Fruit fly (Drosophila melanogaster): ENCODE measurements around the gene MSAmiP.

Gene MSAmiP

DNA sequence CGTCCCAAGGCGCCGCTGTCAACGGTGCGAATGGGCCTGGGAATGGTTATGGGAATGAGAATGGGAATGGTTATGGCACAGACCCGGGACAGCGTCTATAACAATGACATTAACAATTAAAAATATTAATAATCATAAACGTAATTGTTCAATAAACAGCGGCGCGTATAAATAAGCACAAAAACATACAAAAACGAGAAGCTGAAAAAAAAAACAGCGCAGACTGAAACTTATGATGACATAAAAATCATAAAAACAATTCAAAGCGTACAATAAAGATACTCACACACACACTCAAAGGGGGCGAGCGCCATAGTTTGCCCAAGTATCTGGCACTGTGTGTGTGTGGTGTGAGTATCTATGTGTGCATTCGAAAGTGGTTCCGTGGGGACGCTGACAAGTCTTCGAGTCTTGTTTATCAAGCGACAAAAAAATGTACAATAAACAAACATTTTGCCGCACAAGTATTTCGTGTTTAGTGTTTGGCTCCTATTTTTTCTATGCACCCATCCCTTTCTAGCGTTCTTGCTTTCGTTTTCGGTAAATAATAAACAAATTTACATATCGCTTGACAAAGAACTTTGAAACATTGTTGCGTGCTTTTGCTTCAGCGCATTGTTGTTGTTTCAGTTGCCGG lies 82.9 kb downstream of the MSAmiP start:
- TF ChIP-seq toe (GFP tag; optimal IDR thresholded peaks at IDR 0.05) (no peak), CG12768 (GFP tag; optimal IDR thresholded peaks at IDR 0.05) (no peak), tj (GFP tag; optimal IDR thresholded peaks at IDR 0.05) (no peak), CG5204 (GFP tag; optimal IDR thresholded peaks at IDR 0.05) (no peak), Hr96 (GFP tag; optimal IDR thresholded peaks at IDR 0.05) (no peak), CG14711 (tag; optimal IDR thresholded peaks at IDR 0.05) (no peak), cic (GFP tag; optimal IDR thresholded peaks at IDR 0.05) (no peak), CG7045 (GFP tag; optimal IDR thresholded peaks at IDR 0.05) (no peak), pad (GFP tag; optimal IDR thresholded peaks at IDR 0.05) (no peak), bab1 (GFP tag; optimal IDR thresholded peaks at IDR 0.05) (no peak), CG1620 (GFP tag; optimal IDR thresholded peaks at IDR 0.05) (no peak), CG7101 (tag; optimal IDR thresholded peaks at IDR 0.05) (no peak), Mnt (GFP tag; optimal IDR thresholded peaks at IDR 0.05) (no peak)

DNA sequence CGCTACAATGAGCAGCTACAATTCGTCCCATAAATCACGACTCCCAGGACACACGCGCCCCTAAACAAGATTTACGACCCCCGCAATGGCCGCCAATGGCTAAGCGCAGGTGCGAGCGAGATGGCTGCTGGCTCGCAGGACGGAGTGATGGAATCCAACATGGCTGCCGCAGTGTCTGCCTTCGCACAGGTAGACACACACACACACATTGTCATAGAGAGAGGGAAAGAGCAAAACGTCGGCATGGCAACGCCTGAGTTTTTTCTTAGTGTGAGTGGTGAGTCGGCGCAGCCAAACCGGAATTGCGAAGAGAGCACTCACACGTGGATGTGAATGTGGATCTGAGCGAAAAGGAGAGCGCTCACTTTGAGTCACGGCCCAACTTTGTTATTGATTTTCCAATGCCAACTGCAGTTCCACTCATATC lies 84.3 kb downstream of the MSAmiP start:
- TF ChIP-seq tj (GFP tag; optimal IDR thresholded peaks at IDR 0.05) (no peak), toe (GFP tag; optimal IDR thresholded peaks at IDR 0.05) (no peak), CG5204 (GFP tag; optimal IDR thresholded peaks at IDR 0.05) (no peak), CG1620 (GFP tag; optimal IDR thresholded peaks at IDR 0.05) (no peak), Clk (GFP tag; optimal IDR thresholded peaks at IDR 0.05) (no peak), cnc (optimal IDR thresholded peaks at IDR 0.05) (no peak), Crg-1 (GFP tag; optimal IDR thresholded peaks at IDR 0.05) (no peak), CG12768 (GFP tag; optimal IDR thresholded peaks at IDR 0.05) (no peak), cic (GFP tag; optimal IDR thresholded peaks at IDR 0.05) (no peak), CG33017 (tag; optimal IDR thresholded peaks at IDR 0.05) (no peak), CG7101 (tag; optimal IDR thresholded peaks at IDR 0.05) (no peak), pad (GFP tag; optimal IDR thresholded peaks at IDR 0.05) (no peak), Hr96 (GFP tag; optimal IDR thresholded peaks at IDR 0.05) (no peak), kay (GFP tag; ENCODE audit: borderline replicate concordance) (no peak), CG14711 (tag; optimal IDR thresholded peaks at IDR 0.05) (no peak), bab1 (GFP tag; optimal IDR thresholded peaks at IDR 0.05) (no peak), ovo (GFP tag; optimal IDR thresholded peaks at IDR 0.05) (no peak), CG7045 (GFP tag; optimal IDR thresholded peaks at IDR 0.05) (no peak), Mnt (GFP tag; optimal IDR thresholded peaks at IDR 0.05) (no peak), CG11617 (GFP tag; optimal IDR thresholded peaks at IDR 0.05) (no peak)

DNA sequence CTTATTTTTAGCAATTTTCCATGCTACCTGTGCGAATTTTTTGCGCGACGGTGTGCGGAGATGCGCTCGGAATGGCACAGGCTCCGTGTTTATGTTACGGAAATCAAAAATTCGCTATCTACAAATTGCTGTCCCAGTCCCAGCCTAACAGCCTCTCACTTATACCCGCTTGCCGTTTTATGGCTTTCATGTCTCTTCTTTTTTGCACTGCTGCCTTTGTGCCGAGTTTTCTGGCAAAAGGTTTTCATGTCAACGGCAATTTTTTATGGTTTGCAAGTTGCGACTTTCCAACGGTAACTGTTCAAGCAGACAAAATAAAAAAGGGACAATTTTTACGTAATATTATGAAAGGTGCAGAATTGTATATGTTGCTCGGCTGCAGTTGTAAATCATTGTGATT lies 85.2 kb downstream of the MSAmiP start:
- no peak for TF ChIP-seq CG12768 (GFP tag; optimal IDR thresholded peaks at IDR 0.05)
- no peak for TF ChIP-seq CG14711 (tag; optimal IDR thresholded peaks at IDR 0.05)
- no peak for TF ChIP-seq kay (GFP tag; ENCODE audit: borderline replicate concordance)
- TF ChIP-seq Crg-1 (GFP tag; optimal IDR thresholded peaks at IDR 0.05): no peak
- no peak for TF ChIP-seq Mnt (GFP tag; optimal IDR thresholded peaks at IDR 0.05)
- no peak for TF ChIP-seq bab1 (GFP tag; optimal IDR thresholded peaks at IDR 0.05)
- TF ChIP-seq ovo (GFP tag; optimal IDR thresholded peaks at IDR 0.05): no peak
- TF ChIP-seq tj (GFP tag; optimal IDR thresholded peaks at IDR 0.05): no peak
- no peak for TF ChIP-seq CG7045 (GFP tag; optimal IDR thresholded peaks at IDR 0.05)
- TF ChIP-seq CG1620 (GFP tag; optimal IDR thresholded peaks at IDR 0.05): no peak
- TF ChIP-seq CG5204 (GFP tag; optimal IDR thresholded peaks at IDR 0.05): no peak
- TF ChIP-seq Clk (GFP tag; optimal IDR thresholded peaks at IDR 0.05): no peak
- no peak for TF ChIP-seq cnc (optimal IDR thresholded peaks at IDR 0.05)
- TF ChIP-seq cic (GFP tag; optimal IDR thresholded peaks at IDR 0.05): no peak
- TF ChIP-seq CG33017 (tag; optimal IDR thresholded peaks at IDR 0.05): no peak
- no peak for TF ChIP-seq Hr96 (GFP tag; optimal IDR thresholded peaks at IDR 0.05)

dm6 chr3R:16806141-16806540 lies 90.0 kb downstream of the MSAmiP start:
- TF ChIP-seq CG33017 (tag; optimal IDR thresholded peaks at IDR 0.05) (no peak), CG5204 (GFP tag; optimal IDR thresholded peaks at IDR 0.05) (no peak), cic (GFP tag; optimal IDR thresholded peaks at IDR 0.05) (no peak), tj (GFP tag; optimal IDR thresholded peaks at IDR 0.05) (no peak), Crg-1 (GFP tag; optimal IDR thresholded peaks at IDR 0.05) (no peak), Clk (GFP tag; optimal IDR thresholded peaks at IDR 0.05) (no peak), CG1620 (GFP tag; optimal IDR thresholded peaks at IDR 0.05) (no peak), Mnt (GFP tag; optimal IDR thresholded peaks at IDR 0.05) (no peak), kay (GFP tag; ENCODE audit: borderline replicate concordance) (no peak), pad (GFP tag; optimal IDR thresholded peaks at IDR 0.05) (no peak), CG14711 (tag; optimal IDR thresholded peaks at IDR 0.05) (no peak), toe (GFP tag; optimal IDR thresholded peaks at IDR 0.05) (no peak), CG7101 (tag; optimal IDR thresholded peaks at IDR 0.05) (no peak), CG12768 (GFP tag; optimal IDR thresholded peaks at IDR 0.05) (no peak)

dm6 chr3R:16804086-16804485 lies 92.0 kb downstream of the MSAmiP start:
- TF ChIP-seq CG12768 (GFP tag; optimal IDR thresholded peaks at IDR 0.05) (no peak), kay (GFP tag; ENCODE audit: borderline replicate concordance) (no peak), toe (GFP tag; optimal IDR thresholded peaks at IDR 0.05) (no peak), CG7101 (tag; optimal IDR thresholded peaks at IDR 0.05) (no peak), Hr96 (GFP tag; optimal IDR thresholded peaks at IDR 0.05) (no peak), Crg-1 (GFP tag; optimal IDR thresholded peaks at IDR 0.05) (no peak), Mnt (GFP tag; optimal IDR thresholded peaks at IDR 0.05) (no peak), CG14711 (tag; optimal IDR thresholded peaks at IDR 0.05) (no peak), cnc (optimal IDR thresholded peaks at IDR 0.05) (no peak), tj (GFP tag; optimal IDR thresholded peaks at IDR 0.05) (no peak), cic (GFP tag; optimal IDR thresholded peaks at IDR 0.05) (no peak), ovo (GFP tag; optimal IDR thresholded peaks at IDR 0.05) (no peak), CG33017 (tag; optimal IDR thresholded peaks at IDR 0.05) (no peak), CG5204 (GFP tag; optimal IDR thresholded peaks at IDR 0.05) (no peak), CG11617 (GFP tag; optimal IDR thresholded peaks at IDR 0.05) (no peak), CG7045 (GFP tag; optimal IDR thresholded peaks at IDR 0.05) (no peak)

DNA sequence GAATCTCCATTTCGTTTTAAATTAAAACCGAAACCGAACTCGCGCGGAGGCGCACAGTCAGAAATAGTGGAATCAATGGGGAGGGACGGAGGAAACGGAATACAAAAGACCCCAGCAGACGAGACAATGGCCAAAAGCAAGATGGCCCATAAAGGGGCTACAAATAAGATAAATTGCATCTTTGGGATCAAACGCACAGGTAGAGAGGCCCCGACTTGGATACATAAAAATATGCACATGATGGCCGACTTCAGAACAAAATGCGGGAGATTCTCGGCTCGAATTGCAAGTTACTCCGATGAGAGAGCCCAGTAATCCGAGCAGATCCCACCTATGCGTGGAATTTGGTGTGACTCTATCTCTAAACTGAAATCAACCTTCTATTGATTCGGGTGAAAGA lies 94.7 kb downstream of the MSAmiP start:
- TF ChIP-seq CG1620 (GFP tag; optimal IDR thresholded peaks at IDR 0.05) (no peak), CG12768 (GFP tag; optimal IDR thresholded peaks at IDR 0.05) (no peak), bab1 (GFP tag; optimal IDR thresholded peaks at IDR 0.05) (no peak), CG7045 (GFP tag; optimal IDR thresholded peaks at IDR 0.05) (no peak), tj (GFP tag; optimal IDR thresholded peaks at IDR 0.05) (no peak), CG33017 (tag; optimal IDR thresholded peaks at IDR 0.05) (no peak), CG5204 (GFP tag; optimal IDR thresholded peaks at IDR 0.05) (no peak)

Data from whole organism, adult.